Worm (Caenorhabditis elegans) whole organism, L2 larva: Measurements from ENCODE around the gene sre-46.

Experiments used
- C34F6.9 ChIP-seq: fragments of 150-350 bp; optimal IDR thresholded peaks from 2 replicates; lab custom pipeline; 2014; ENCODE audit warnings: missing biosample characterization, missing genetic modification characterization
- F13H6.1 ChIP-seq: sonication (generic microtip); optimal IDR thresholded peaks from 2 replicates; lab custom pipeline; 2016; ENCODE audit warnings: missing genetic modification characterization, missing compliant biosample characterization
- R02D3.7 ChIP-seq: fragments of 150-350 bp; optimal IDR thresholded peaks from 2 replicates; lab custom pipeline; 2014; ENCODE audit warnings: missing biosample characterization, missing genetic modification characterization
- Y55F3AM.14 ChIP-seq: fragments of 200-800 bp; sonication (Bioruptor generic); optimal IDR thresholded peaks from 2 replicates; lab custom pipeline; 2018; ENCODE audit warnings: mild to moderate bottlenecking, missing genetic modification characterization, missing compliant biosample characterization
- aly-2 ChIP-seq: fragments of 150-350 bp; optimal IDR thresholded peaks from 2 replicates; lab custom pipeline; 2014; ENCODE audit warnings: missing biosample characterization, missing genetic modification characterization
- blmp-1 ChIP-seq: sonication (generic microtip); optimal IDR thresholded peaks from 2 replicates; lab custom pipeline; 2017; ENCODE audit warnings: missing genetic modification characterization, mild to moderate bottlenecking, missing compliant biosample characterization, antibody characterized with exemption, moderate library complexity; ENCODE audit not compliant: insufficient read depth
- ceh-16 ChIP-seq: fragments of 150-350 bp; optimal IDR thresholded peaks from 2 replicates; lab custom pipeline; 2014; ENCODE audit warnings: missing biosample characterization, missing genetic modification characterization
- ceh-82 ChIP-seq: fragments of 150-350 bp; optimal IDR thresholded peaks from 2 replicates; lab custom pipeline; 2014; ENCODE audit warnings: missing biosample characterization, missing genetic modification characterization
- crh-2 ChIP-seq: sonication (generic microtip); optimal IDR thresholded peaks from 2 replicates; lab custom pipeline; 2017; ENCODE audit warnings: missing biosample characterization, missing genetic modification characterization
- dmd-4 ChIP-seq: sonication (generic microtip); optimal IDR thresholded peaks from 2 replicates; lab custom pipeline; 2017; ENCODE audit warnings: missing biosample characterization, missing genetic modification characterization
- elt-1 ChIP-seq: fragments of 150-350 bp; optimal IDR thresholded peaks from 2 replicates; lab custom pipeline; 2014; ENCODE audit warnings: missing biosample characterization, missing genetic modification characterization
- elt-3 ChIP-seq: sonication (generic microtip); optimal IDR thresholded peaks from 2 replicates; lab custom pipeline; 2017; ENCODE audit warnings: missing biosample characterization, missing genetic modification characterization
- fos-1 ChIP-seq: fragments of 150-350 bp; optimal IDR thresholded peaks from 2 replicates; lab custom pipeline; 2014; ENCODE audit warnings: missing biosample characterization, missing genetic modification characterization
- gmeb-1 ChIP-seq: fragments of 150-350 bp; optimal IDR thresholded peaks from 2 replicates; lab custom pipeline; 2014; ENCODE audit warnings: missing biosample characterization, missing genetic modification characterization
- lin-11 ChIP-seq: fragments of 150-350 bp; sonication (generic microtip); optimal IDR thresholded peaks from 2 replicates; lab custom pipeline; 2014; ENCODE audit warnings: missing biosample characterization, missing genetic modification characterization, inconsistent platforms, mixed read lengths
- lin-13 ChIP-seq: fragments of 150-350 bp; optimal IDR thresholded peaks from 2 replicates; lab custom pipeline; 2014; ENCODE audit warnings: missing biosample characterization, missing genetic modification reagents, missing genetic modification characterization
- mab-5 ChIP-seq: fragments of 150-350 bp; optimal IDR thresholded peaks from 2 replicates; lab custom pipeline; 2014; ENCODE audit warnings: missing biosample characterization, missing genetic modification characterization
- mbf-1 ChIP-seq: sonication (generic microtip); optimal IDR thresholded peaks from 2 replicates; lab custom pipeline; 2017; ENCODE audit warnings: missing biosample characterization, missing genetic modification characterization
- mdl-1 ChIP-seq, 2 experiments: fragments of 150-350 bp in 1 of 2; sonication (generic microtip) in 1 of 2; optimal IDR thresholded peaks; 2 replicates each; lab custom pipeline; 2017; ENCODE audit warnings: missing biosample characterization in 2 of 2, missing genetic modification characterization in 2 of 2
- nhr-10 ChIP-seq: sonication (generic microtip); optimal IDR thresholded peaks from 2 replicates; lab custom pipeline; 2017; ENCODE audit warnings: missing biosample characterization, missing genetic modification characterization
- nhr-11 ChIP-seq: fragments of 150-350 bp; optimal IDR thresholded peaks from 2 replicates; lab custom pipeline; 2014; ENCODE audit warnings: missing biosample characterization, missing genetic modification characterization
- nhr-12 ChIP-seq: fragments of 150-350 bp; optimal IDR thresholded peaks from 2 replicates; lab custom pipeline; 2014; ENCODE audit warnings: missing biosample characterization, missing genetic modification characterization
- nhr-129 ChIP-seq: fragments of 150-350 bp; optimal IDR thresholded peaks from 2 replicates; lab custom pipeline; 2014; ENCODE audit warnings: missing biosample characterization, missing genetic modification characterization
- nhr-21 ChIP-seq: fragments of 150-350 bp; optimal IDR thresholded peaks from 2 replicates; lab custom pipeline; 2014; ENCODE audit warnings: missing biosample characterization, missing genetic modification characterization
- nhr-23 ChIP-seq: fragments of 150-350 bp; optimal IDR thresholded peaks from 2 replicates; lab custom pipeline; 2014; ENCODE audit warnings: missing biosample characterization, missing genetic modification reagents, missing genetic modification characterization
- nhr-237 ChIP-seq: fragments of 150-350 bp; optimal IDR thresholded peaks from 2 replicates; lab custom pipeline; 2014; ENCODE audit warnings: missing biosample characterization, missing genetic modification characterization
- nhr-25 ChIP-seq: fragments of 150-350 bp; sonication (generic microtip); optimal IDR thresholded peaks from 3 replicates; lab custom pipeline; 2014; ENCODE audit warnings: missing biosample characterization, missing genetic modification characterization
- nhr-6 ChIP-seq: fragments of 150-350 bp; optimal IDR thresholded peaks from 2 replicates; lab custom pipeline; 2014; ENCODE audit warnings: missing biosample characterization, missing genetic modification characterization
- nhr-77 ChIP-seq: fragments of 150-350 bp; optimal IDR thresholded peaks from 2 replicates; lab custom pipeline; 2014; ENCODE audit warnings: missing biosample characterization, missing genetic modification characterization
- peb-1 ChIP-seq: fragments of 150-350 bp; optimal IDR thresholded peaks from 2 replicates; lab custom pipeline; 2014; ENCODE audit warnings: missing biosample characterization, missing genetic modification characterization
- skn-1 ChIP-seq: sonication (generic microtip); optimal IDR thresholded peaks from 2 replicates; lab custom pipeline; 2017; ENCODE audit warnings: missing biosample characterization, missing genetic modification characterization
- sma-3 ChIP-seq: sonication (generic microtip); optimal IDR thresholded peaks from 2 replicates; lab custom pipeline; 2016; ENCODE audit warnings: missing genetic modification reagents, missing genetic modification characterization, missing compliant biosample characterization
- sma-9 ChIP-seq, 2 experiments: fragments of 150-350 bp in 1 of 2; sonication (generic microtip) in 1 of 2; optimal IDR thresholded peaks; 2 replicates each; lab custom pipeline; 2014 to 2016; ENCODE audit warnings: missing genetic modification characterization in 2 of 2, mild to moderate bottlenecking in 1 of 2, missing biosample characterization in 1 of 2, missing compliant biosample characterization in 1 of 2, missing genetic modification reagents in 1 of 2, moderate library complexity in 1 of 2
- snpc-4 ChIP-seq: fragments of 150-350 bp; optimal IDR thresholded peaks from 2 replicates; lab custom pipeline; 2014; ENCODE audit warnings: missing biosample characterization, missing genetic modification characterization
- unc-39 ChIP-seq: fragments of 150-350 bp; optimal IDR thresholded peaks from 2 replicates; lab custom pipeline; 2014; ENCODE audit warnings: missing biosample characterization, missing genetic modification characterization
- unc-62 ChIP-seq: fragments of 150-350 bp; optimal IDR thresholded peaks from 2 replicates; lab custom pipeline; 2014; ENCODE audit warnings: missing biosample characterization, missing genetic modification reagents, missing genetic modification characterization
- zag-1 ChIP-seq: fragments of 150-350 bp; optimal IDR thresholded peaks from 2 replicates; lab custom pipeline; 2014; ENCODE audit warnings: missing biosample characterization, missing genetic modification characterization
- ztf-1 ChIP-seq: fragments of 200-800 bp; sonication (Bioruptor generic); conservative IDR thresholded peaks from 2 replicates; pipeline ENCODE4 v1.3.6; 2022; ENCODE audit warnings: missing genetic modification characterization, missing compliant biosample characterization
- ztf-4 ChIP-seq: fragments of 150-350 bp; optimal IDR thresholded peaks from 2 replicates; lab custom pipeline; 2014; ENCODE audit warnings: missing biosample characterization, missing genetic modification characterization

sre-46 gene

ce11 chrII:13677927-13678326, 43.2 kb downstream of the sre-46 start:
- TF ChIP-seq unc-39 (no peak), snpc-4 (tag; lab: Kevin White, UChicago) (no peak), Y55F3AM.14 (GFP tag; lab: Kevin White, UChicago) (no peak), nhr-77 (no peak), R02D3.7 (no peak), nhr-12 (no peak), nhr-237 (tag; lab: Kevin White, UChicago) (no peak), skn-1 (no peak), ztf-4 (tag; lab: Kevin White, UChicago) (no peak)

ce11 chrII:13675212-13675611, 45.9 kb downstream of the sre-46 start:
- TF ChIP-seq ceh-82 = no peak
- TF ChIP-seq nhr-21 (tag; lab: Kevin White, UChicago) = peak; percentile 44
- TF ChIP-seq sma-9 (GFP tag; optimal IDR thresholded peaks at IDR 0.05; lab: Kevin White, UChicago) = peak; percentile 22
- TF ChIP-seq sma-9 (tag; optimal IDR thresholded peaks at IDR 0.05; lab: Kevin White, UChicago) = no peak
- peak; percentile 52 for TF ChIP-seq mab-5

- TF ChIP-seq nhr-77 (no peak), lin-13 (GFP tag; lab: Kevin White, UChicago) (no peak), mdl-1 (tag; optimal IDR thresholded peaks at IDR 0.05; lab: Kevin White, UChicago) (peak in 1 of 2 experiments; percentile 36), dmd-4 (tag; lab: Kevin White, UChicago) (no peak), nhr-129 (tag; lab: Kevin White, UChicago) (peak; percentile 5), unc-62 (GFP tag; lab: Kevin White, UChicago) (no peak), ceh-82 (no peak), ztf-1 (GFP tag; lab: Robert Waterston, UW) (no peak), ceh-16 (tag; lab: Kevin White, UChicago) (no peak), mbf-1 (tag; lab: Kevin White, UChicago) (no peak), nhr-23 (tag; lab: Kevin White, UChicago) (no peak), zag-1 (tag; lab: Kevin White, UChicago) (no peak), lin-11 (tag; lab: Kevin White, UChicago) (no peak), nhr-25 (peak; percentile 23), C34F6.9 (tag; lab: Kevin White, UChicago) (no peak), nhr-21 (tag; lab: Kevin White, UChicago) (peak; percentile 14), nhr-11 (tag; lab: Kevin White, UChicago) (no peak), peb-1 (tag; lab: Kevin White, UChicago) (no peak), F13H6.1 (tag; lab: Kevin White, UChicago) (no peak), crh-2 (tag; lab: Kevin White, UChicago) (peak; percentile 17), elt-1 (tag; lab: Kevin White, UChicago) (no peak), fos-1 (tag; lab: Kevin White, UChicago) (peak; percentile 2), nhr-6 (tag; lab: Kevin White, UChicago) (no peak), nhr-10 (no peak), nhr-237 (tag; lab: Kevin White, UChicago) (no peak), Y55F3AM.14 (GFP tag; lab: Kevin White, UChicago) (no peak), unc-39 (no peak), blmp-1 (peak; percentile 92), sma-9 (GFP tag; optimal IDR thresholded peaks at IDR 0.05; lab: Kevin White, UChicago) (peak; percentile 60), sma-9 (tag; optimal IDR thresholded peaks at IDR 0.05; lab: Kevin White, UChicago) (no peak), sma-3 (GFP tag; lab: Kevin White, UChicago) (no peak), gmeb-1 (tag; lab: Kevin White, UChicago) (no peak), snpc-4 (tag; lab: Kevin White, UChicago) (no peak), elt-3 (tag; lab: Kevin White, UChicago) (no peak), aly-2 (tag; lab: Kevin White, UChicago) (no peak), mab-5 (no peak)
- TF ChIP-seq, all 48 proteins: peak for 8
These were observed 47.4 kb downstream of the sre-46 start for ce11 chrII:13673605-13674193.
